Worm (Caenorhabditis elegans) whole organism, L1 larva: Measurements from ENCODE around the gene C29G2.3.
"Not testable (repeated sequence)": the region's sequence is repeated elsewhere in the genome, so short reads cannot be mapped to it uniquely, and the experiment has no call there.

Experiments used
- C04F5.9 ChIP-seq: sonication (generic microtip); optimal IDR thresholded peaks from 2 replicates; lab custom pipeline; 2016; ENCODE audit warnings: missing genetic modification characterization, missing compliant biosample characterization
- C34B4.2 ChIP-seq: sonication (generic microtip); optimal IDR thresholded peaks from 2 replicates; lab custom pipeline; 2017; ENCODE audit warnings: mild to moderate bottlenecking, missing genetic modification characterization, missing compliant biosample characterization
- F16B12.6 ChIP-seq: fragments of 150-350 bp; optimal IDR thresholded peaks from 2 replicates; lab custom pipeline; 2014; ENCODE audit warnings: missing biosample characterization, missing genetic modification characterization
- alr-1 ChIP-seq: fragments of 200-800 bp; sonication (Bioruptor generic); optimal IDR thresholded peaks from 2 replicates; lab custom pipeline; 2018; ENCODE audit warnings: borderline replicate concordance, mild to moderate bottlenecking, missing genetic modification characterization, missing compliant biosample characterization
- aly-2 ChIP-seq: fragments of 150-350 bp; optimal IDR thresholded peaks from 2 replicates; lab custom pipeline; 2014; ENCODE audit warnings: missing biosample characterization, missing genetic modification characterization
- blmp-1 ChIP-seq: fragments of 150-350 bp; optimal IDR thresholded peaks from 2 replicates; lab custom pipeline; 2014; ENCODE audit warnings: missing biosample characterization, missing genetic modification characterization
- ceh-63 ChIP-seq: fragments of 200-800 bp; sonication (Bioruptor generic); optimal IDR thresholded peaks from 2 replicates; lab custom pipeline; 2018; ENCODE audit warnings: mild to moderate bottlenecking, missing genetic modification characterization, missing compliant biosample characterization
- ceh-8 ChIP-seq: fragments of 200-800 bp; sonication (Bioruptor generic); optimal IDR thresholded peaks from 2 replicates; lab custom pipeline; 2018; ENCODE audit warnings: mild to moderate bottlenecking, missing genetic modification characterization, moderate library complexity, missing compliant biosample characterization
- ceh-82 ChIP-seq, 3 experiments: fragments of 150-350 bp in 1 of 3; sonication (generic microtip) in 2 of 3; optimal IDR thresholded peaks; 2 replicates each; lab custom pipeline; 2014 to 2017; ENCODE audit warnings: missing biosample characterization in 3 of 3, missing genetic modification characterization in 3 of 3
- ceh-90 ChIP-seq: sonication (generic microtip); optimal IDR thresholded peaks from 2 replicates; lab custom pipeline; 2016; ENCODE audit warnings: missing genetic modification characterization, missing compliant biosample characterization
- ces-1 ChIP-seq: fragments of 150-350 bp; optimal IDR thresholded peaks from 2 replicates; lab custom pipeline; 2014; ENCODE audit warnings: missing biosample characterization, missing genetic modification reagents, missing genetic modification characterization
- dsc-1 ChIP-seq: sonication (generic microtip); optimal IDR thresholded peaks from 2 replicates; lab custom pipeline; 2016; ENCODE audit warnings: mild to moderate bottlenecking, missing genetic modification characterization, missing compliant biosample characterization
- efl-1 ChIP-seq, 4 experiments: fragments of 150-350 bp; optimal IDR thresholded peaks in 3 of 4; peaks in 1 of 4; 1 replicate in 1 of 4; 2 replicates in 3 of 4; lab custom pipeline; 2014; ENCODE audit warnings: missing biosample characterization in 2 of 4, missing genetic modification characterization in 2 of 4, missing genetic modification reagents in 2 of 4
- efl-3 ChIP-seq: fragments of 200-800 bp; sonication (Bioruptor generic); optimal IDR thresholded peaks from 2 replicates; lab custom pipeline; 2018; ENCODE audit warnings: mild to moderate bottlenecking, missing genetic modification characterization, missing compliant biosample characterization
- egl-13 ChIP-seq: sonication (generic microtip); optimal IDR thresholded peaks from 2 replicates; lab custom pipeline; 2016; ENCODE audit warnings: missing genotype, missing genetic modification reagents, missing genetic modification characterization, missing compliant biosample characterization
- elt-3 ChIP-seq, 6 experiments: fragments of 150-350 bp in 1 of 6; sonication (generic microtip); optimal IDR thresholded peaks; 2 replicates each; lab custom pipeline; 2017 to 2018; ENCODE audit warnings: missing biosample characterization in 6 of 6, missing genetic modification characterization in 6 of 6, inconsistent platforms in 1 of 6
- ets-5 ChIP-seq: fragments of 200-800 bp; sonication (Bioruptor generic); IDR thresholded peaks from 2 replicates; pipeline ENCODE4 v1.3.6; 2022; ENCODE audit warnings: missing genetic modification characterization, missing compliant biosample characterization
- fkh-8 ChIP-seq: sonication (generic microtip); optimal IDR thresholded peaks from 2 replicates; lab custom pipeline; 2016; ENCODE audit warnings: mild to moderate bottlenecking, missing genetic modification characterization, missing compliant biosample characterization
- grh-1 ChIP-seq: fragments of 200-800 bp; sonication (Bioruptor generic); IDR thresholded peaks from 2 replicates; pipeline ENCODE4 v1.3.6; 2022; ENCODE audit warnings: missing genetic modification reagents, missing genetic modification characterization, missing compliant biosample characterization
- hlh-17 ChIP-seq: fragments of 200-800 bp; sonication (Bioruptor generic); optimal IDR thresholded peaks from 2 replicates; lab custom pipeline; 2018; ENCODE audit warnings: missing genetic modification characterization, mild to moderate bottlenecking, missing compliant biosample characterization, moderate library complexity, borderline replicate concordance
- hlh-4 ChIP-seq: sonication (generic microtip); optimal IDR thresholded peaks from 2 replicates; lab custom pipeline; 2016; ENCODE audit warnings: mild to moderate bottlenecking, missing genetic modification characterization, missing compliant biosample characterization
- hpl-2 ChIP-seq: fragments of 150-350 bp; optimal IDR thresholded peaks from 2 replicates; lab custom pipeline; 2014; ENCODE audit warnings: missing biosample characterization, missing genetic modification reagents, missing genetic modification characterization
- jun-1 ChIP-seq: fragments of 150-350 bp; optimal IDR thresholded peaks from 2 replicates; lab custom pipeline; 2014; ENCODE audit warnings: missing biosample characterization, missing genetic modification reagents, missing genetic modification characterization
- lin-14 ChIP-seq: fragments of 200-800 bp; sonication (Bioruptor generic); optimal IDR thresholded peaks from 2 replicates; lab custom pipeline; 2018; ENCODE audit warnings: mild to moderate bottlenecking, missing genetic modification characterization, moderate library complexity, missing compliant biosample characterization
- lin-35 ChIP-seq, 2 experiments: fragments of 150-350 bp; optimal IDR thresholded peaks; 2 replicates each; lab custom pipeline; 2014; ENCODE audit warnings: missing biosample characterization in 2 of 2, missing genetic modification characterization in 2 of 2, missing genetic modification reagents in 2 of 2
- lir-3 ChIP-seq: sonication (generic microtip); optimal IDR thresholded peaks from 2 replicates; lab custom pipeline; 2016; ENCODE audit warnings: mild to moderate bottlenecking, missing genetic modification characterization, moderate library complexity, missing compliant biosample characterization; ENCODE audit not compliant: poor library complexity
- lsy-2 ChIP-seq, 2 experiments: fragments of 150-350 bp; optimal IDR thresholded peaks; 2 replicates each; lab custom pipeline; 2014; ENCODE audit warnings: missing biosample characterization in 2 of 2, missing genetic modification characterization in 2 of 2
- mdl-1 ChIP-seq, 2 experiments: fragments of 150-350 bp; optimal IDR thresholded peaks; 2 replicates each; lab custom pipeline; 2014 to 2017; ENCODE audit warnings: missing biosample characterization in 2 of 2, missing genetic modification characterization in 2 of 2, inconsistent platforms in 1 of 2
- mef-2 ChIP-seq: fragments of 150-350 bp; optimal IDR thresholded peaks from 2 replicates; lab custom pipeline; 2014; ENCODE audit warnings: missing biosample characterization, missing genetic modification characterization
- mep-1 ChIP-seq: fragments of 150-350 bp; optimal IDR thresholded peaks from 2 replicates; lab custom pipeline; 2014; ENCODE audit warnings: missing biosample characterization, missing genetic modification characterization
- nhr-12 ChIP-seq: sonication (generic microtip); optimal IDR thresholded peaks from 2 replicates; lab custom pipeline; 2017; ENCODE audit warnings: missing biosample characterization, missing genetic modification characterization
- nhr-19 ChIP-seq: fragments of 200-800 bp; sonication (Bioruptor generic); conservative IDR thresholded peaks from 2 replicates; pipeline ENCODE4 v1.3.6; 2022; ENCODE audit warnings: missing genetic modification characterization, missing compliant biosample characterization
- nhr-20 ChIP-seq: sonication (generic microtip); optimal IDR thresholded peaks from 2 replicates; lab custom pipeline; 2016; ENCODE audit warnings: mild to moderate bottlenecking, missing genetic modification characterization, missing compliant biosample characterization
- nhr-28 ChIP-seq: fragments of 150-350 bp; optimal IDR thresholded peaks from 2 replicates; lab custom pipeline; 2014; ENCODE audit warnings: missing biosample characterization, missing genetic modification characterization
- nhr-47 ChIP-seq: sonication (generic microtip); optimal IDR thresholded peaks from 2 replicates; lab custom pipeline; 2016; ENCODE audit warnings: mild to moderate bottlenecking, missing genetic modification characterization, moderate library complexity, missing compliant biosample characterization
- nhr-71 ChIP-seq: sonication (generic microtip); optimal IDR thresholded peaks from 2 replicates; lab custom pipeline; 2016; ENCODE audit warnings: mild to moderate bottlenecking, missing genetic modification characterization, moderate library complexity, missing compliant biosample characterization
- nhr-76 ChIP-seq: sonication (generic microtip); optimal IDR thresholded peaks from 2 replicates; lab custom pipeline; 2017; ENCODE audit warnings: missing biosample characterization, missing genetic modification characterization
- nhr-84 ChIP-seq: sonication (generic microtip); optimal IDR thresholded peaks from 2 replicates; lab custom pipeline; 2017; ENCODE audit warnings: missing biosample characterization, missing genetic modification characterization
- nhr-85 ChIP-seq: sonication (generic microtip); peaks from one replicate; lab custom pipeline; 2016; ENCODE audit warnings: missing genetic modification characterization, inconsistent platforms, missing compliant biosample characterization
- pax-3 ChIP-seq: fragments of 200-800 bp; sonication (Bioruptor generic); optimal IDR thresholded peaks from 2 replicates; lab custom pipeline; 2018; ENCODE audit warnings: mild to moderate bottlenecking, missing genetic modification characterization, moderate library complexity, missing compliant biosample characterization
- pqm-1 ChIP-seq: sonication (generic microtip); optimal IDR thresholded peaks from 3 replicates; lab custom pipeline; 2017; ENCODE audit warnings: missing biosample characterization, missing genetic modification characterization
- snu-23 ChIP-seq: sonication (generic microtip); optimal IDR thresholded peaks from 2 replicates; lab custom pipeline; 2016; ENCODE audit warnings: missing genetic modification characterization, missing compliant biosample characterization
- sox-4 ChIP-seq: sonication (generic microtip); optimal IDR thresholded peaks from 2 replicates; lab custom pipeline; 2016; ENCODE audit warnings: missing genetic modification characterization, missing compliant biosample characterization
- sptf-1 ChIP-seq: fragments of 150-350 bp; optimal IDR thresholded peaks from 2 replicates; lab custom pipeline; 2014; ENCODE audit warnings: missing biosample characterization, missing genetic modification characterization
- sup-37 ChIP-seq: fragments of 200-800 bp; sonication (Bioruptor generic); optimal IDR thresholded peaks from 2 replicates; lab custom pipeline; 2018; ENCODE audit warnings: mild to moderate bottlenecking, missing genetic modification characterization, missing compliant biosample characterization
- unc-30 ChIP-seq: sonication (generic microtip); optimal IDR thresholded peaks from 2 replicates; lab custom pipeline; 2017; ENCODE audit warnings: missing biosample characterization, missing genetic modification characterization
- unc-98 ChIP-seq: fragments of 200-800 bp; sonication (Bioruptor generic); IDR thresholded peaks from 2 replicates; pipeline ENCODE4 v1.3.6; 2022; ENCODE audit warnings: missing genetic modification characterization, missing compliant biosample characterization
- zag-1 ChIP-seq: fragments of 150-350 bp; optimal IDR thresholded peaks from 2 replicates; lab custom pipeline; 2014; ENCODE audit warnings: missing biosample characterization, missing genetic modification characterization
- zip-4 ChIP-seq: fragments of 200-800 bp; sonication (Bioruptor generic); optimal IDR thresholded peaks from 2 replicates; lab custom pipeline; 2018; ENCODE audit warnings: mild to moderate bottlenecking, missing genetic modification characterization, moderate library complexity, missing compliant biosample characterization
- ztf-4 ChIP-seq: fragments of 150-350 bp; optimal IDR thresholded peaks from 2 replicates; lab custom pipeline; 2014; ENCODE audit warnings: missing biosample characterization, missing genetic modification characterization

C29G2.3 gene

ce11 chrV:2598830-2599229, 18.1 kb downstream of the C29G2.3 start, which contains the start of gene F53E10.5:
Gene F53E10.5, minus strand, starts transcription at chrV:2598930.
- not testable (repeated sequence) for TF ChIP-seq unc-98 (GFP tag; lab: Robert Waterston, UW); lin-14; aly-2 (tag; lab: Kevin White, UChicago)

ce11 chrV:2600543-2600942, 19.8 kb downstream of the C29G2.3 start:
- TF ChIP-seq nhr-47 (tag; lab: Kevin White, UChicago) (peak; percentile 96), pqm-1 (tag; lab: Kevin White, UChicago) (no peak), hlh-17 (GFP tag; lab: Kevin White, UChicago) (no peak), ceh-8 (GFP tag; lab: Kevin White, UChicago) (peak; percentile 84), grh-1 (GFP tag; lab: Robert Waterston, UW) (peak; percentile 95), ceh-63 (GFP tag; lab: Kevin White, UChicago) (peak; percentile 60), nhr-71 (tag; lab: Kevin White, UChicago) (peak; percentile 97), snu-23 (peak; percentile 93), alr-1 (tag; lab: Kevin White, UChicago) (no peak), ces-1 (no peak), dsc-1 (peak; percentile 95), mdl-1 (tag; optimal IDR thresholded peaks at IDR 0.05; lab: Kevin White, UChicago) (peak in 1 of 2 experiments; percentile 57), ets-5 (GFP tag; lab: Robert Waterston, UW) (peak; percentile 52; the same call in 1 of the 2 replicates), hpl-2 (GFP tag; lab: Kevin White, UChicago) (peak; percentile 51), C04F5.9 (tag; lab: Kevin White, UChicago) (peak; percentile 77), ceh-82 (tag; optimal IDR thresholded peaks at IDR 0.05; lab: Kevin White, UChicago) (peak; percentile 45 to 73 (median 72)), nhr-28 (no peak), fkh-8 (tag; lab: Kevin White, UChicago) (peak; percentile 94), ztf-4 (tag; lab: Kevin White, UChicago) (peak; percentile 67), blmp-1 (tag; lab: Kevin White, UChicago) (peak; percentile 35), zip-4 (GFP tag; lab: Kevin White, UChicago) (peak; percentile 74), jun-1 (tag; lab: Kevin White, UChicago) (peak; percentile 70), unc-30 (tag; lab: Kevin White, UChicago) (no peak), nhr-84 (tag; lab: Kevin White, UChicago) (no peak), pax-3 (tag; lab: Kevin White, UChicago) (peak; percentile 92), sup-37 (GFP tag; lab: Kevin White, UChicago) (peak; percentile 69), efl-1 (optimal IDR thresholded peaks at IDR 0.05; lab: Kevin White, UChicago) (peak; percentile 99), efl-1 (GFP tag; optimal IDR thresholded peaks at IDR 0.05 in 1 of 2; lab: Kevin White, UChicago) (peak; percentile 97 to 100), nhr-76 (tag; lab: Kevin White, UChicago) (no peak), hlh-4 (tag; lab: Kevin White, UChicago) (no peak), zag-1 (no peak), lsy-2 (tag; optimal IDR thresholded peaks at IDR 0.05; lab: Kevin White, UChicago) (peak; percentile 87), F16B12.6 (tag; lab: Kevin White, UChicago) (peak; percentile 87), unc-98 (GFP tag; lab: Robert Waterston, UW) (peak; percentile 89), nhr-20 (tag; lab: Kevin White, UChicago) (peak; percentile 94), nhr-19 (GFP tag; lab: Robert Waterston, UW) (peak; percentile 98), nhr-12 (tag; lab: Kevin White, UChicago) (no peak), aly-2 (tag; lab: Kevin White, UChicago) (no peak), lir-3 (peak; percentile 88), elt-3 (tag; optimal IDR thresholded peaks at IDR 0.05; lab: Kevin White, UChicago) (peak in 1 of 6 experiments; percentile 1), nhr-85 (tag; lab: Kevin White, UChicago) (peak; percentile 95), sox-4 (peak; percentile 88), egl-13 (tag; lab: Kevin White, UChicago) (peak; percentile 95), mep-1 (tag; lab: Kevin White, UChicago) (peak; percentile 84), ceh-90 (tag; lab: Kevin White, UChicago) (peak; percentile 74), efl-3 (GFP tag; lab: Kevin White, UChicago) (peak; percentile 2), mef-2 (tag; lab: Kevin White, UChicago) (no peak), sptf-1 (no peak), lin-35 (GFP tag; optimal IDR thresholded peaks at IDR 0.05; lab: Kevin White, UChicago) (peak; percentile 96 to 99), C34B4.2 (tag; lab: Kevin White, UChicago) (peak; percentile 40)
